Fruit fly (Drosophila melanogaster) Kc167 (cell line): ENCODE measurements around the gene Btk.

Source experiments
- Myc ChIP-seq: fragments of >200 bp; optimal IDR thresholded peaks from 2 replicates; lab custom pipeline; 2017; ENCODE audit warnings: missing external identifiers
- h ChIP-seq: fragments of >200 bp; optimal IDR thresholded peaks from 3 replicates; lab custom pipeline; 2018; ENCODE audit warnings: missing external identifiers
- psq ChIP-seq: fragments of >200 bp; optimal IDR thresholded peaks from 2 replicates; lab custom pipeline; 2017; ENCODE audit warnings: missing external identifiers
- ttk ChIP-seq: sonication (Bioruptor generic); optimal IDR thresholded peaks from 2 replicates; lab custom pipeline; 2017; ENCODE audit warnings: missing external identifiers

dm6 chr2L:8212666-8213270 lies 88.1 kb downstream of the Btk start, which contains the start of the genes CG8372 and CG8360:
- TF ChIP-seq psq (no peak), h (lab: Kevin White, UChicago) (no peak), Myc (lab: Kevin White, UChicago) (no peak), ttk (lab: Kevin White, UChicago) (no peak)
